Worm (Caenorhabditis elegans): ENCODE measurements around the gene Y54G2A.41.
"Not testable (repeated sequence)": the region's sequence is repeated elsewhere in the genome, so short reads cannot be mapped to it uniquely, and the experiment has no call there.

Gene Y54G2A.41

ce11 chrIV:2775992-2776630 is 24.4 kb downstream of the Y54G2A.41 start (continued):
- TF ChIP-seq skn-1 (tag; optimal IDR thresholded peaks at IDR 0.05), result no peak
- no peak for TF ChIP-seq dmd-9 (GFP tag; IDR thresholded peaks at IDR 0.05)
- TF ChIP-seq lin-15B (tag; optimal IDR thresholded peaks at IDR 0.05), result no peak
- no peak for TF ChIP-seq madf-5 (GFP tag; IDR thresholded peaks at IDR 0.05)
- no peak for TF ChIP-seq F26F4.8 (GFP tag; conservative IDR thresholded peaks at IDR 0.05)
- TF ChIP-seq fos-1 (tag; optimal IDR thresholded peaks at IDR 0.05), result no peak
- TF ChIP-seq ceh-32 (tag; optimal IDR thresholded peaks at IDR 0.05; ENCODE audit: poor library complexity), result no peak
- 0 out of 2 replicates have a peak, but pooled peaks have one; percentile 32 for TF ChIP-seq lim-7 (GFP tag; IDR thresholded peaks at IDR 0.05)
- TF ChIP-seq lin-39 (tag; optimal IDR thresholded peaks at IDR 0.05), result no peak

ce11 chrIV:2776733-2777132 is 25.1 kb downstream of the Y54G2A.41 start:
- TF ChIP-seq hlh-11 (tag; optimal IDR thresholded peaks at IDR 0.05) (no peak), nhr-41 (GFP tag; IDR thresholded peaks at IDR 0.05) (no peak), sdz-12 (GFP tag; optimal IDR thresholded peaks at IDR 0.05) (no peak), lin-38 (GFP tag; IDR thresholded peaks at IDR 0.05) (no peak), snpc-4 (tag; optimal IDR thresholded peaks at IDR 0.05) (no peak), spr-1 (tag; optimal IDR thresholded peaks at IDR 0.05) (no peak), fkh-10 (GFP tag; optimal IDR thresholded peaks at IDR 0.05) (no peak), lin-1 (GFP tag; IDR thresholded peaks at IDR 0.05) (no peak), snpc-1.2 (GFP tag; IDR thresholded peaks at IDR 0.05) (no peak)

- not testable (repeated sequence) for TF ChIP-seq mes-2 (tag; optimal IDR thresholded peaks at IDR 0.05; ENCODE audit: poor library complexity, severe bottlenecking); ama-1 (optimal IDR thresholded peaks at IDR 0.05); ceh-32 (tag; optimal IDR thresholded peaks at IDR 0.05; ENCODE audit: poor library complexity)
Observed at ce11 chrIV:2777841-2778240, 26.2 kb downstream of the Y54G2A.41 start, which contains the start of gene Y54G2A.72. TSS of gene Y54G2A.72 (plus strand) at chrIV:2778141.

- TF ChIP-seq F49E8.2 (tag; optimal IDR thresholded peaks at IDR 0.05; ENCODE audit: borderline replicate concordance) (peak; percentile 61), dve-1 (tag; optimal IDR thresholded peaks at IDR 0.05; ENCODE audit: insufficient read depth) (no peak), Y48G9A.11 (GFP tag; IDR thresholded peaks at IDR 0.05) (0 out of 2 replicates have a peak, but pooled peaks have one; percentile 46), skn-1 (tag; optimal IDR thresholded peaks at IDR 0.05) (no peak)
Observed at ce11 chrIV:2782793-2783540, 31.3 kb downstream of the Y54G2A.41 start, which contains the start of gene Y54G2A.12. TSS of gene Y54G2A.12 (minus strand) at chrIV:2782843.

ce11 chrIV:2785057-2785456 is 33.4 kb downstream of the Y54G2A.41 start:
- TF ChIP-seq daf-8 (GFP tag; IDR thresholded peaks at IDR 0.05) (no peak), lin-1 (GFP tag; IDR thresholded peaks at IDR 0.05) (no peak), R02D3.7 (tag; optimal IDR thresholded peaks at IDR 0.05) (no peak), ceh-20 (GFP tag; IDR thresholded peaks at IDR 0.05) (0 out of 2 replicates have a peak, but pooled peaks have one; percentile 11), lin-39 (tag; optimal IDR thresholded peaks at IDR 0.05) (no peak), daf-16 (GFP tag; optimal IDR thresholded peaks at IDR 0.05) (no peak), daf-16 (tag; optimal IDR thresholded peaks at IDR 0.05) (peak; percentile 71), nhr-11 (tag; optimal IDR thresholded peaks at IDR 0.05) (no peak), rbr-2 (tag; optimal IDR thresholded peaks at IDR 0.05) (peak; percentile 30), mes-2 (tag; optimal IDR thresholded peaks at IDR 0.05; ENCODE audit: poor library complexity, severe bottlenecking) (peak; percentile 51), skn-1 (tag; optimal IDR thresholded peaks at IDR 0.05) (no peak), egl-43 (GFP tag; IDR thresholded peaks at IDR 0.05) (no peak), lin-29 (GFP tag; IDR thresholded peaks at IDR 0.05) (no peak), nhr-48 (tag; optimal IDR thresholded peaks at IDR 0.05) (no peak), fos-1 (tag; optimal IDR thresholded peaks at IDR 0.05) (no peak), ctbp-1 (GFP tag; IDR thresholded peaks at IDR 0.05) (no peak), dpl-1 (GFP tag; optimal IDR thresholded peaks at IDR 0.05) (peak; percentile 24), snpc-4 (tag; optimal IDR thresholded peaks at IDR 0.05) (no peak), mdl-1 (tag; optimal IDR thresholded peaks at IDR 0.05) (no peak), hmg-1.1 (GFP tag; IDR thresholded peaks at IDR 0.05) (peak; percentile 64), nhr-76 (tag; optimal IDR thresholded peaks at IDR 0.05) (no peak), hlh-30 (tag; optimal IDR thresholded peaks at IDR 0.05; ENCODE audit: insufficient read depth) (peak; percentile 50), cey-2 (tag; optimal IDR thresholded peaks at IDR 0.05; ENCODE audit: borderline replicate concordance, insufficient read depth) (no peak), lin-13 (GFP tag; optimal IDR thresholded peaks at IDR 0.05) (no peak)
